Worm (Caenorhabditis elegans) whole organism, L2 larva: ENCODE measurements around the gene rnh-1.0.

ENCODE experiments used
- ama-1 ChIP-seq: fragments of 150-350 bp; optimal IDR thresholded peaks from 2 replicates; lab custom pipeline; 2018; ENCODE audit warnings: inconsistent platforms
- blmp-1 ChIP-seq: sonication (generic microtip); optimal IDR thresholded peaks from 2 replicates; lab custom pipeline; 2017; ENCODE audit warnings: missing genetic modification characterization, mild to moderate bottlenecking, missing compliant biosample characterization, antibody characterized with exemption, moderate library complexity; ENCODE audit not compliant: insufficient read depth
- nhr-11 ChIP-seq: fragments of 150-350 bp; optimal IDR thresholded peaks from 2 replicates; lab custom pipeline; 2014; ENCODE audit warnings: missing biosample characterization, missing genetic modification characterization
- nhr-129 ChIP-seq: fragments of 150-350 bp; optimal IDR thresholded peaks from 2 replicates; lab custom pipeline; 2014; ENCODE audit warnings: missing biosample characterization, missing genetic modification characterization
- nhr-23 ChIP-seq: fragments of 150-350 bp; optimal IDR thresholded peaks from 2 replicates; lab custom pipeline; 2014; ENCODE audit warnings: missing biosample characterization, missing genetic modification reagents, missing genetic modification characterization
- nhr-25 ChIP-seq: fragments of 150-350 bp; sonication (generic microtip); optimal IDR thresholded peaks from 3 replicates; lab custom pipeline; 2014; ENCODE audit warnings: missing biosample characterization, missing genetic modification characterization
- unc-55 ChIP-seq: fragments of 150-350 bp; sonication (generic microtip); optimal IDR thresholded peaks from 3 replicates; lab custom pipeline; 2014; ENCODE audit warnings: missing biosample characterization, missing genetic modification reagents, missing genetic modification characterization
- unc-62 ChIP-seq: fragments of 150-350 bp; optimal IDR thresholded peaks from 2 replicates; lab custom pipeline; 2014; ENCODE audit warnings: missing biosample characterization, missing genetic modification reagents, missing genetic modification characterization

ce11 chrII:5047279-5047678, 52.2 kb downstream of the rnh-1.0 start:
- TF ChIP-seq nhr-129 (peak; percentile 41), unc-62 (no peak), ama-1 (lab: Kevin White, UChicago) (no peak), unc-55 (no peak), nhr-11 (tag; lab: Kevin White, UChicago) (no peak), nhr-23 (tag; lab: Kevin White, UChicago) (no peak), blmp-1 (peak; percentile 10), nhr-25 (tag; lab: Kevin White, UChicago) (no peak)
